Fruit fly (Drosophila melanogaster) whole organism, prepupa: ENCODE measurements around the gene CG31262.

Source experiments
- Blimp-1 ChIP-seq: fragments of 200-800 bp; sonication (Bioruptor generic); optimal IDR thresholded peaks from 3 replicates; lab custom pipeline; 2017; ENCODE audit warnings: missing biosample characterization, missing genetic modification characterization, mild to moderate bottlenecking, moderate library complexity, missing genetic modification reagents
- CG10631 ChIP-seq: fragments of 200-800 bp; sonication (Bioruptor generic); optimal IDR thresholded peaks from 2 replicates; lab custom pipeline; 2016; ENCODE audit warnings: missing biosample characterization, missing genetic modification characterization
- CG11294 ChIP-seq: fragments of 200-800 bp; sonication (Bioruptor generic); IDR thresholded peaks from 2 replicates; pipeline ENCODE4 v1.3.6; 2022; ENCODE audit warnings: missing biosample characterization, missing genetic modification characterization
- CG11762 ChIP-seq: fragments of 200-800 bp; sonication (Bioruptor generic); optimal IDR thresholded peaks from 3 replicates; lab custom pipeline; 2016; ENCODE audit warnings: missing biosample characterization, missing genetic modification characterization; ENCODE audit not compliant: insufficient read depth
- CG15336 ChIP-seq: fragments of 200-800 bp; sonication (Bioruptor generic); IDR thresholded peaks from 2 replicates; pipeline ENCODE4 v1.3.6; 2022; ENCODE audit warnings: missing biosample characterization, missing genetic modification characterization
- CG3032 ChIP-seq: fragments of 200-800 bp; optimal IDR thresholded peaks from 2 replicates; lab custom pipeline; 2019; ENCODE audit warnings: missing biosample characterization, mild to moderate bottlenecking, missing genetic modification characterization, moderate library complexity
- CG32006 ChIP-seq: fragments of 200-800 bp; sonication (Bioruptor generic); optimal IDR thresholded peaks from 3 replicates; lab custom pipeline; 2017; ENCODE audit warnings: missing biosample characterization, mild to moderate bottlenecking, missing genetic modification characterization
- CG34406 ChIP-seq: fragments of 200-800 bp; sonication (Bioruptor generic); optimal IDR thresholded peaks from 3 replicates; lab custom pipeline; 2016; ENCODE audit warnings: missing biosample characterization, missing genetic modification characterization
- CG3919 ChIP-seq: fragments of 200-800 bp; sonication (Bioruptor generic); optimal IDR thresholded peaks from 3 replicates; lab custom pipeline; 2016; ENCODE audit warnings: missing biosample characterization, missing genetic modification characterization
- CG6163 ChIP-seq: fragments of 200-800 bp; sonication (Bioruptor generic); IDR thresholded peaks from 3 replicates; pipeline ENCODE4 v1.3.6; 2022; ENCODE audit warnings: missing biosample characterization, missing genetic modification characterization
- CG6792 ChIP-seq: fragments of 200-800 bp; sonication (Bioruptor generic); optimal IDR thresholded peaks from 3 replicates; lab custom pipeline; 2016; ENCODE audit warnings: missing biosample characterization, missing genetic modification characterization
- CG6808 ChIP-seq: fragments of 200-800 bp; sonication (Bioruptor generic); optimal IDR thresholded peaks from 3 replicates; lab custom pipeline; 2017; ENCODE audit warnings: missing biosample characterization, missing genetic modification characterization, mild to moderate bottlenecking, moderate library complexity, missing genetic modification reagents
- CG8119 ChIP-seq: fragments of 200-800 bp; sonication (Bioruptor generic); IDR thresholded peaks from 3 replicates; pipeline ENCODE4 v1.3.6; 2022; ENCODE audit warnings: missing biosample characterization, missing genetic modification characterization
- CG8319 ChIP-seq: fragments of 200-800 bp; sonication (Bioruptor generic); optimal IDR thresholded peaks from 3 replicates; lab custom pipeline; 2016; ENCODE audit warnings: missing biosample characterization, missing genetic modification characterization
- CG8632 ChIP-seq: fragments of 200-800 bp; sonication (Bioruptor generic); optimal IDR thresholded peaks from 3 replicates; lab custom pipeline; 2016; ENCODE audit warnings: missing biosample characterization, missing genetic modification characterization
- CG9139 ChIP-seq: fragments of 200-800 bp; sonication (Bioruptor generic); optimal IDR thresholded peaks from 3 replicates; lab custom pipeline; 2017; ENCODE audit warnings: missing biosample characterization, mild to moderate bottlenecking, missing genetic modification characterization
- Eip75B ChIP-seq: fragments of 200-800 bp; sonication (Bioruptor generic); optimal IDR thresholded peaks from 3 replicates; lab custom pipeline; 2016; ENCODE audit warnings: missing biosample characterization, missing genetic modification characterization
- Eip78C ChIP-seq: fragments of 200-800 bp; sonication (Bioruptor generic); peaks from one replicate; lab custom pipeline; 2016; ENCODE audit warnings: missing biosample characterization, missing genetic modification characterization
- Eip93F ChIP-seq: fragments of 200-800 bp; sonication (Bioruptor generic); optimal IDR thresholded peaks from 2 replicates; lab custom pipeline; 2016; ENCODE audit warnings: missing biosample characterization, mild to moderate bottlenecking, missing genetic modification characterization
- Ets21C ChIP-seq: fragments of 200-800 bp; sonication (Bioruptor generic); optimal IDR thresholded peaks from 3 replicates; lab custom pipeline; 2016; ENCODE audit warnings: missing biosample characterization, missing genetic modification characterization
- Ets96B ChIP-seq: fragments of 200-800 bp; optimal IDR thresholded peaks from 2 replicates; lab custom pipeline; 2019; ENCODE audit warnings: missing biosample characterization, mild to moderate bottlenecking, missing genetic modification characterization, moderate library complexity
- Gug ChIP-seq: fragments of 200-800 bp; sonication (Bioruptor generic); IDR thresholded peaks from 2 replicates; pipeline ENCODE4 v1.3.6; 2022; ENCODE audit warnings: missing biosample characterization, missing genetic modification characterization
- Hr38 ChIP-seq: sonication (Bioruptor generic); optimal IDR thresholded peaks from 2 replicates; lab custom pipeline; 2016; ENCODE audit warnings: missing biosample characterization, missing genetic modification characterization
- Hr4 ChIP-seq: fragments of 200-800 bp; sonication (Bioruptor generic); optimal IDR thresholded peaks from 3 replicates; lab custom pipeline; 2016; ENCODE audit warnings: missing biosample characterization, missing genetic modification characterization
- Met ChIP-seq: fragments of 200-800 bp; sonication (Bioruptor generic); optimal IDR thresholded peaks from 3 replicates; lab custom pipeline; 2016; ENCODE audit warnings: missing biosample characterization, missing genetic modification characterization
- Smox ChIP-seq: fragments of 200-800 bp; sonication (Bioruptor generic); optimal IDR thresholded peaks from 3 replicates; lab custom pipeline; 2016; ENCODE audit warnings: missing biosample characterization, missing genetic modification characterization
- Sox102F ChIP-seq: fragments of 200-800 bp; sonication (Bioruptor generic); optimal IDR thresholded peaks from 2 replicates; lab custom pipeline; 2016; ENCODE audit warnings: missing biosample characterization, mild to moderate bottlenecking, missing genetic modification characterization
- Sox14 ChIP-seq: fragments of 200-800 bp; sonication (Bioruptor generic); optimal IDR thresholded peaks from 3 replicates; lab custom pipeline; 2016; ENCODE audit warnings: missing biosample characterization, missing genetic modification characterization
- Sox15 ChIP-seq: fragments of 200-800 bp; sonication (Bioruptor generic); optimal IDR thresholded peaks from 3 replicates; lab custom pipeline; 2016; ENCODE audit warnings: missing biosample characterization, missing genetic modification characterization
- achi ChIP-seq: fragments of 200-800 bp; sonication (Bioruptor generic); optimal IDR thresholded peaks from 3 replicates; lab custom pipeline; 2016; ENCODE audit warnings: missing biosample characterization, missing genetic modification characterization
- cyc ChIP-seq: fragments of 200-800 bp; sonication (Bioruptor generic); optimal IDR thresholded peaks from 3 replicates; lab custom pipeline; 2016; ENCODE audit warnings: missing biosample characterization, missing genetic modification characterization
- dac ChIP-seq: fragments of 200-800 bp; sonication (Bioruptor generic); optimal IDR thresholded peaks from 2 replicates; lab custom pipeline; 2017; ENCODE audit warnings: missing biosample characterization, mild to moderate bottlenecking, missing genetic modification characterization
- dsx ChIP-seq: fragments of 200-800 bp; optimal IDR thresholded peaks from 3 replicates; lab custom pipeline; 2019; ENCODE audit warnings: missing biosample characterization, mild to moderate bottlenecking, missing genetic modification characterization, moderate library complexity; ENCODE audit not compliant: poor library complexity, severe bottlenecking
- eg ChIP-seq: fragments of 200-800 bp; sonication (Bioruptor generic); IDR thresholded peaks from 3 replicates; pipeline ENCODE4 v1.3.6; 2022; ENCODE audit warnings: missing biosample characterization, missing genetic modification characterization
- esn ChIP-seq: fragments of 200-800 bp; sonication (Bioruptor generic); optimal IDR thresholded peaks from 2 replicates; lab custom pipeline; 2016; ENCODE audit warnings: missing biosample characterization, mild to moderate bottlenecking, missing genetic modification characterization, moderate library complexity
- fd85E ChIP-seq: fragments of 200-800 bp; sonication (Bioruptor generic); optimal IDR thresholded peaks from 3 replicates; lab custom pipeline; 2016; ENCODE audit warnings: missing biosample characterization, missing genetic modification characterization
- fkh ChIP-seq: fragments of 200-800 bp; sonication (Bioruptor generic); optimal IDR thresholded peaks from 3 replicates; lab custom pipeline; 2017; ENCODE audit warnings: missing biosample characterization, mild to moderate bottlenecking, missing genetic modification characterization, moderate library complexity
- pdm3 ChIP-seq: fragments of 200-800 bp; sonication (Bioruptor generic); optimal IDR thresholded peaks from 3 replicates; lab custom pipeline; 2016; ENCODE audit warnings: missing biosample characterization, missing genetic modification characterization
- salr ChIP-seq, 2 experiments: fragments of 200-800 bp; sonication (Bioruptor generic); optimal IDR thresholded peaks; 3 replicates each; lab custom pipeline; 2016 to 2018; ENCODE audit warnings: missing biosample characterization in 2 of 2, missing genetic modification characterization in 2 of 2, mild to moderate bottlenecking in 1 of 2
- ss ChIP-seq, 2 experiments: fragments of 200-800 bp; sonication (Bioruptor generic); optimal IDR thresholded peaks; 2 replicates in 1 of 2; 3 replicates in 1 of 2; lab custom pipeline; 2017 to 2018; ENCODE audit warnings: mild to moderate bottlenecking in 2 of 2, missing biosample characterization in 2 of 2, missing genetic modification characterization in 2 of 2, moderate library complexity in 1 of 2
- topi ChIP-seq: fragments of 200-800 bp; sonication (Bioruptor generic); optimal IDR thresholded peaks from 3 replicates; lab custom pipeline; 2016; ENCODE audit warnings: missing biosample characterization, missing genetic modification characterization
- vri ChIP-seq: fragments of 200-800 bp; sonication (Bioruptor generic); optimal IDR thresholded peaks from 3 replicates; lab custom pipeline; 2016; ENCODE audit warnings: missing biosample characterization, mild to moderate bottlenecking, missing genetic modification characterization

Gene CG31262

DNA sequence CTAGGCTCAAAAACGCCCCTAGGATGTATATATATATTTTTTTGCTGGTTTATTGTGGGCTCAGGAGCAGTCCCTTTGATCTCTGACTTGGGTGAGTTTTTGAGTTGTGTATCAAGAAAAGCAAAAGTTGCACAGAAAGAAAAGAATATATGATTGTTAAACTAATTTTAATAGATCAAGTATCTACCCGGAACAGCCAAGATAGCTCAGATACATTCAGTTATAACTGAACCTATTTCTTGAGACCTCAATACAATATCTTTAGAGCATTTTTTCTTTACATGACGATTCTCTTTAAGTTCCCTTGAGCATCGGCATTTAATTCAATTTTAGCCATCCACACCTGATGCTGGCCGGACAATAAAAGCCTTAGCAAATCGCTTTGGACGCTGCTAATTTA lies 29.2 kb downstream of the CG31262 start (continued):
- no peak for TF ChIP-seq CG8632 (GFP tag; lab: Kevin White, UChicago)
- no peak for TF ChIP-seq achi (GFP tag; lab: Kevin White, UChicago)
- no peak for TF ChIP-seq Sox102F (GFP tag; lab: Kevin White, UChicago)
- TF ChIP-seq CG32006 (GFP tag; lab: Kevin White, UChicago), result no peak
- TF ChIP-seq Met (GFP tag; lab: Kevin White, UChicago), result no peak
- no peak for TF ChIP-seq CG11294 (GFP tag; lab: Robert Waterston, UW)
- peak; percentile 52 for TF ChIP-seq Eip78C (GFP tag; lab: Kevin White, UChicago)
- no peak for TF ChIP-seq fd85E (GFP tag; lab: Kevin White, UChicago)
- no peak for TF ChIP-seq CG6792 (GFP tag; lab: Kevin White, UChicago)
- peak; percentile 46 for TF ChIP-seq dsx (GFP tag; lab: Kevin White, UChicago)
- no peak for TF ChIP-seq Eip93F
- TF ChIP-seq esn, result no peak
- no peak for TF ChIP-seq Smox (GFP tag; lab: Kevin White, UChicago)
- TF ChIP-seq CG9139 (GFP tag; lab: Kevin White, UChicago), result no peak
- TF ChIP-seq fkh (GFP tag; lab: Kevin White, UChicago), result no peak
- peak in 1 of 2 experiments; percentile 15 for TF ChIP-seq salr (GFP tag; optimal IDR thresholded peaks at IDR 0.05; lab: Kevin White, UChicago)
- no peak for TF ChIP-seq eg
- no peak for TF ChIP-seq CG34406 (GFP tag; lab: Kevin White, UChicago)
- no peak for TF ChIP-seq Blimp-1 (GFP tag; lab: Kevin White, UChicago)
- TF ChIP-seq topi, result no peak
- peak; percentile 31 for TF ChIP-seq Ets96B (tag; lab: Kevin White, UChicago)
- TF ChIP-seq CG8119, result no peak
- no peak for TF ChIP-seq CG10631
- peak; percentile 45 for TF ChIP-seq CG3032 (tag; lab: Kevin White, UChicago)
- no peak for TF ChIP-seq CG6163
- TF ChIP-seq CG6808, result peak; percentile 30
- no peak for TF ChIP-seq Sox14 (GFP tag; lab: Kevin White, UChicago)
- TF ChIP-seq Ets21C (GFP tag; lab: Kevin White, UChicago), result no peak
- no peak for TF ChIP-seq vri (GFP tag; lab: Kevin White, UChicago)
- TF ChIP-seq CG15336 (GFP tag; lab: Robert Waterston, UW), result no peak
- no peak for TF ChIP-seq Hr4
- TF ChIP-seq CG11762, result no peak
- TF ChIP-seq Gug, result no peak
- no peak for TF ChIP-seq dac (GFP tag; lab: Kevin White, UChicago)
- no peak for TF ChIP-seq Sox15
- TF ChIP-seq cyc (GFP tag; lab: Kevin White, UChicago), result no peak
- TF ChIP-seq Hr38 (GFP tag; lab: Kevin White, UChicago), result no peak

- 0 out of 3 replicates have a peak, but pooled peaks have one; percentile 35 for TF ChIP-seq eg
- peak; percentile 12 for TF ChIP-seq Eip75B
- TF ChIP-seq CG3919 (GFP tag; lab: Kevin White, UChicago), result peak; percentile 13
- TF ChIP-seq CG6163, result peak; percentile 65; the same call in 2 of the 3 replicates
- TF ChIP-seq vri (GFP tag; lab: Kevin White, UChicago), result no peak
- TF ChIP-seq CG15336 (GFP tag; lab: Robert Waterston, UW), result no peak
- peak; percentile 70 for TF ChIP-seq Eip78C (GFP tag; lab: Kevin White, UChicago)
- no peak for TF ChIP-seq salr (GFP tag; optimal IDR thresholded peaks at IDR 0.05; lab: Kevin White, UChicago)
- TF ChIP-seq pdm3 (GFP tag; lab: Kevin White, UChicago), result no peak
- peak; percentile 9 for TF ChIP-seq CG10631
- TF ChIP-seq cyc (GFP tag; lab: Kevin White, UChicago), result no peak
- TF ChIP-seq fd85E (GFP tag; lab: Kevin White, UChicago), result no peak
Measured at dm6 chr3R:17192009-17192408, 30.9 kb downstream of the CG31262 start.

DNA sequence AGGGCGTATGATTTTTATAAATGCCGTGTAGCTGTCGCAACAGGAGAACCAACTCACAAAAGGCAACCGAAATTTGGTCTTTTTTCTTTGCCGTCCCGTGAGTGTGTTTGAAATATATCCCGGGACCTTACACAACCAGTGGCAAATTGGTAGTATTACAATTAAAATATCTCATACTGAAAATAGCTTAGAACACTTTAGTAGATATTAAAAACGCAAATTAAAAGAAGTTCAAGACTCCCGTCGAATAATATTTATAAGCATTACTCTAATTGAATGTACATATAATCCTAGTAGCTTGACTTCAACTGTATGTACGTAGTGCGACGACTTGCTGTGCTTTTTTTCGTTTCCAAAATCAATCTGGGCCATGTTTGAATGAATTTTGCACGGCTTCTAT lies 44.7 kb downstream of the CG31262 start:
- no peak for TF ChIP-seq fkh (GFP tag; lab: Kevin White, UChicago)
- TF ChIP-seq ss (GFP tag; optimal IDR thresholded peaks at IDR 0.05; lab: Kevin White, UChicago), result no peak
- no peak for TF ChIP-seq dsx (GFP tag; lab: Kevin White, UChicago)
- TF ChIP-seq CG32006 (GFP tag; lab: Kevin White, UChicago), result no peak
- no peak for TF ChIP-seq CG8319 (GFP tag; lab: Kevin White, UChicago)
